Fruit fly (Drosophila melanogaster): ENCODE results near the gene Bdp1.

Bdp1 gene

DNA sequence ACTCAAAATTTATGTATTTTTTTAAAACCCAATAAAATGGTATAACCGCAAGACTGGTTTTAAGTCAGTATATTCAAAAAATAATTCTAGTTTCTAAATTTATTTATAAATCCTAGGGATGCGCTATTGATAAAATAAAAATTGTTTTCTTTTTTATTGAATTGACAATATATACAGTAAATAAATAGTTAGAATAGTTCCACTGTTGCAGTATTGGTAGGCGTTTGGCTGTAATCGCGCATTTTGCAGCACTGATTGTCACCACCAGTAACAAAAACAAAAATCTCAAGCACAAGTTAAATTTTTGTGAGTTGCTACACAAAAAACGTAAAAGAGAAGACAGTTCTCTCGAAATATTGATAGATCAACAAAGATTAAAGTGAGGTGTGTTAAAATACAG lies 4.8 kb downstream of the Bdp1 start, which contains the start of gene CG31855:
TSS of gene CG31855 (plus strand) at position 265 of the 400 bp plus-strand sequence.
- TF ChIP-seq foxo (GFP tag; optimal IDR thresholded peaks at IDR 0.05) (peak in 1 of 2 experiments; percentile 90), Hr78 (GFP tag; optimal IDR thresholded peaks at IDR 0.05) (no peak), fru (GFP tag; optimal IDR thresholded peaks at IDR 0.05) (peak; percentile 83), tai (GFP tag; optimal IDR thresholded peaks at IDR 0.05) (no peak), HLH106 (tag; optimal IDR thresholded peaks at IDR 0.05) (peak; percentile 78), Dif (GFP tag; optimal IDR thresholded peaks at IDR 0.05; ENCODE audit: partially characterized antibody) (no peak), Sp1 (GFP tag; optimal IDR thresholded peaks at IDR 0.05) (peak; percentile 80), jim (GFP tag; optimal IDR thresholded peaks at IDR 0.05) (peak; percentile 44), Rel (GFP tag; optimal IDR thresholded peaks at IDR 0.05) (no peak), Rel (tag; optimal IDR thresholded peaks at IDR 0.05) (peak; percentile 61), dsf (GFP tag; optimal IDR thresholded peaks at IDR 0.05; ENCODE audit: borderline replicate concordance) (peak; percentile 85), brk (GFP tag; optimal IDR thresholded peaks at IDR 0.05) (peak; percentile 88), Hr83 (GFP tag; optimal IDR thresholded peaks at IDR 0.05; ENCODE audit: poor library complexity, severe bottlenecking) (peak; percentile 96), sage (GFP tag; optimal IDR thresholded peaks at IDR 0.05) (peak; percentile 83), psq (GFP tag; optimal IDR thresholded peaks at IDR 0.05) (peak; percentile 75), Mio (GFP tag; optimal IDR thresholded peaks at IDR 0.05) (no peak), dmrt93B (GFP tag; optimal IDR thresholded peaks at IDR 0.05) (peak; percentile 48), CG32264 (GFP tag; optimal IDR thresholded peaks at IDR 0.05) (peak; percentile 5), woc (GFP tag; optimal IDR thresholded peaks at IDR 0.05) (peak; percentile 84), usp (GFP tag; optimal IDR thresholded peaks at IDR 0.05) (no peak), rgr (GFP tag; optimal IDR thresholded peaks at IDR 0.05) (peak; percentile 90), lola (GFP tag; optimal IDR thresholded peaks at IDR 0.05) (no peak), Jra (GFP tag; optimal IDR thresholded peaks at IDR 0.05) (peak; percentile 85), dl (GFP tag; optimal IDR thresholded peaks at IDR 0.05; ENCODE audit: insufficient read depth in 1 of 2, partially characterized antibody in 2 of 2) (no peak), GATAd (GFP tag; optimal IDR thresholded peaks at IDR 0.05) (peak; percentile 67), CrebA (GFP tag; optimal IDR thresholded peaks at IDR 0.05; ENCODE audit: borderline replicate concordance) (no peak), CG9705 (GFP tag; optimal IDR thresholded peaks at IDR 0.05) (peak; percentile 68), ey (GFP tag; optimal IDR thresholded peaks at IDR 0.05) (peak; percentile 71), pan (optimal IDR thresholded peaks at IDR 0.05) (no peak), OdsH (GFP tag; optimal IDR thresholded peaks at IDR 0.05) (peak; percentile 83), Myc (optimal IDR thresholded peaks at IDR 0.05) (no peak), sv (GFP tag; optimal IDR thresholded peaks at IDR 0.05) (peak; percentile 81), Dfd (GFP tag; optimal IDR thresholded peaks at IDR 0.05) (no peak), Vsx2 (GFP tag; optimal IDR thresholded peaks at IDR 0.05; ENCODE audit: partially characterized antibody) (no peak), Abd-B (GFP tag; optimal IDR thresholded peaks at IDR 0.05) (no peak), h (GFP tag; optimal IDR thresholded peaks at IDR 0.05) (peak; percentile 89), Hnf4 (GFP tag; optimal IDR thresholded peaks at IDR 0.05) (peak; percentile 95), br (GFP tag; optimal IDR thresholded peaks at IDR 0.05) (peak; percentile 83), N (GFP tag; optimal IDR thresholded peaks at IDR 0.05) (no peak)

DNA sequence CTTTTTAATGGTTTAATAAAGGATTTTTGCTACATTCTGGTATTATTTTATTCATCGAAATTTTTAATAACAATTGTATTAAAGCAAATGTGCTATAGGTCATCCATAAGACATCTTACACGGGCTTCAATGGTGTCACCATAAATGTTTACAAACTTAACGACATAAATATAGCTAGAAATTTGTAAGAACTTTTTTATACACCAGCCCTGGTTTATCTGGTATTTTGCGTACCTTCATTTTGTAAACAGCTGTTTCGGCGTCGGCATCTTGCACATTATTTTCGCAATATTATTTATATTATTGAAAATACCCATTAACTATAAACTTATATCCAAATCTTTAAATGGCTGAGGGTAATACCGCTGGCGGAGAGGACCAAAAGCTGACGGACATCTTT lies 6.3 kb downstream of the Bdp1 start, which contains the start of gene Tap42:
TSS of gene Tap42 (plus strand) at position 240 of the 400 bp plus-strand sequence.
- TF ChIP-seq h (GFP tag; optimal IDR thresholded peaks at IDR 0.05) = peak; percentile 17
- TF ChIP-seq foxo (GFP tag; optimal IDR thresholded peaks at IDR 0.05) = peak in 1 of 2 experiments; percentile 29
- peak; percentile 76 for TF ChIP-seq sage (GFP tag; optimal IDR thresholded peaks at IDR 0.05)
- no peak for TF ChIP-seq HLH106 (tag; optimal IDR thresholded peaks at IDR 0.05)
- peak; percentile 14 for TF ChIP-seq Sp1 (GFP tag; optimal IDR thresholded peaks at IDR 0.05)
- peak; percentile 40 for TF ChIP-seq brk (GFP tag; optimal IDR thresholded peaks at IDR 0.05)
- peak; percentile 3 for TF ChIP-seq fru (GFP tag; optimal IDR thresholded peaks at IDR 0.05)
- no peak for TF ChIP-seq Hnf4 (GFP tag; optimal IDR thresholded peaks at IDR 0.05)
- TF ChIP-seq tai (GFP tag; optimal IDR thresholded peaks at IDR 0.05) = no peak
- no peak for TF ChIP-seq Hr78 (GFP tag; optimal IDR thresholded peaks at IDR 0.05)
- TF ChIP-seq sv (GFP tag; optimal IDR thresholded peaks at IDR 0.05) = peak; percentile 31
- TF ChIP-seq Myc (optimal IDR thresholded peaks at IDR 0.05) = peak; percentile 64
- TF ChIP-seq woc (GFP tag; optimal IDR thresholded peaks at IDR 0.05) = peak; percentile 52
